Worm (Caenorhabditis elegans) whole organism, mixed stage, embryonic: ENCODE measurements around the gene F35E8.10.

ENCODE experiments used
- bed-3 ChIP-seq: fragments of 200-800 bp; sonication (Bioruptor generic); optimal IDR thresholded peaks from 3 replicates; lab custom pipeline; 2018; ENCODE audit warnings: mild to moderate bottlenecking, missing genetic modification characterization, moderate library complexity, missing compliant biosample characterization
- ceh-39 ChIP-seq: fragments of 150-350 bp; optimal IDR thresholded peaks from 2 replicates; lab custom pipeline; 2014; ENCODE audit warnings: missing biosample characterization, missing genetic modification characterization
- elt-1 ChIP-seq: sonication (generic microtip); optimal IDR thresholded peaks from 2 replicates; lab custom pipeline; 2017; ENCODE audit warnings: missing genetic modification characterization, mild to moderate bottlenecking, missing compliant biosample characterization, antibody characterized with exemption, moderate library complexity, borderline replicate concordance; ENCODE audit not compliant: insufficient read depth
- lsy-2 ChIP-seq: fragments of 150-350 bp; optimal IDR thresholded peaks from 2 replicates; lab custom pipeline; 2014; ENCODE audit warnings: missing biosample characterization, missing genetic modification characterization
- nhr-76 ChIP-seq: sonication (generic microtip); optimal IDR thresholded peaks from 2 replicates; lab custom pipeline; 2017; ENCODE audit warnings: missing biosample characterization, missing genetic modification characterization
- tbx-8 ChIP-seq: fragments of 200-800 bp; sonication (Bioruptor generic); optimal IDR thresholded peaks from 2 replicates; lab custom pipeline; 2018; ENCODE audit warnings: mild to moderate bottlenecking, missing genetic modification characterization, moderate library complexity, missing compliant biosample characterization
- unc-62 ChIP-seq: fragments of 150-350 bp; optimal IDR thresholded peaks from 2 replicates; lab custom pipeline; 2014; ENCODE audit warnings: missing biosample characterization, missing genetic modification reagents, missing genetic modification characterization

- TF ChIP-seq tbx-8 (no peak), unc-62 (no peak), nhr-76 (tag; lab: Kevin White, UChicago) (no peak), ceh-39 (tag; lab: Kevin White, UChicago) (no peak), elt-1 (tag; lab: Kevin White, UChicago) (no peak), bed-3 (no peak), lsy-2 (no peak)
Measured at ce11 chrV:15896671-15897070, 23.5 kb downstream of the F35E8.10 start, which contains the start of gene nhr-213.
